Fruit fly (Drosophila melanogaster): ENCODE measurements around the gene Psn.

Psn gene

DNA sequence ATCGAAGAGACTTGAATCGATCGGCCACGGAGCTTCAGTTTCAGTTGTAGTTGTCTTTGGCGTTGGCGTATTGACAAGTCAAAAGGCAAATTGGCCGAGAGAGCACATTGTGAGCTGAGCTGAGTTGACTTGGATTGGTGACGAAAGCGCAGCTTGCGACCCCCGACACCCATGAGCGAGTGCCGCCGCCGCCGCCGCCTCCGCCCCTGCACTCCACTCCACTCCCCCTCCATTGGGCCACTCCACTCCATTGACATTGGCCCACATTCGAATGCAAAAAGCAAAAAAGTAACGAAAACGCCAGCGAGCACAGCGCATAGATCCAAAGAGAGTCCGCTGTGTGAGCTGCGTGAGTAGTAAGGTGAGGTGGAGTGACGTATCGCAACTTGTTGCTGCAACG, 34.5 kb upstream of the Psn start:
- TF ChIP-seq HLH106 (tag; optimal IDR thresholded peaks at IDR 0.05) (no peak), jim (GFP tag; optimal IDR thresholded peaks at IDR 0.05) (no peak), Vsx2 (GFP tag; optimal IDR thresholded peaks at IDR 0.05; ENCODE audit: partially characterized antibody) (no peak), Hr83 (GFP tag; optimal IDR thresholded peaks at IDR 0.05; ENCODE audit: poor library complexity, severe bottlenecking) (no peak), OdsH (GFP tag; optimal IDR thresholded peaks at IDR 0.05) (no peak), Mio (GFP tag; optimal IDR thresholded peaks at IDR 0.05) (no peak), pan (optimal IDR thresholded peaks at IDR 0.05) (no peak), dl (GFP tag; optimal IDR thresholded peaks at IDR 0.05; ENCODE audit: insufficient read depth in 1 of 2, partially characterized antibody in 2 of 2) (no peak)

DNA sequence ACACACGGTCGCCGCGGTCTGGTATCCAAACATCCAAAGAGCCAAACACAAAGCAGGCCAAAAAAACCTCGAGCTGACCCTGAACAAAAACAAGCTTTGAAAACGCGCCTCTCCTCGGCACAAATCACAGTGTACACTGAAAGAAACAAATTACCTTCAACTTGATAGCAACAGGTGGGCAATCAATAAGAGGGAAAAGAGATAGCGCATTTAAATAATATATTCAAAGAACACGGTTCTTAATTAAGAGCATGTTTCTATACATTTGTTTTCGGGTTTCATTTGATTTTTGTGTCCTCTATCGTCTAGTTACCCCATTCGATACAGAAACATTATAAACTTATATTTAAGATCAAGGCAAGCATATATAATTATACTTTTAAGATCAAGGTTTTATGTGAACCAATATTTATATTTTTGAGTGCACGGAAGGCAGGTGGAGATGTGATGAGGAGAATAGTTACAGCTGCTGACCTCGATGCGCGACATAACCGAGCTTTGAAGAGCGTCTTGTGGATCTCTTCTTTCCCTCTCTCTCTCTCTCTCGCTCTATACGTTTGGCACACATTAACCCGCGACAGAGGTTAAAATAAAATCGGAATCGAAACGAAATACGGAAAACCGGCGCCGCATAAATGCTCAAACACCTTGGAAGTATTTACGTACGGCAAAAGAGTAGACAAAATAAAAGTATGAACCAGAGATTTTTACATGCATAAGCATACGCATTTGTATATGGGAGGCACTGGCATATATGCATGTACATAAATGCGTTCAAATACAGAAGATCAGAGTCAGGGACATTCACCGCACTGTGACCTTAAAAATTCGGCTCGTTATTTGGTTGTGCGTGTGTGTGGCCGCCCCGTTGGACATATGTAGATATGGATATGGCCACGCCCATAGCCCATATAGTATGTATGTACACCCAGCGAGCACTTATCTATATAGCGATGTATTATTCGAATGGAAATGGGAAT, 33.7 kb upstream of the Psn start:
- TF ChIP-seq tai (GFP tag; optimal IDR thresholded peaks at IDR 0.05) (no peak), foxo (GFP tag; optimal IDR thresholded peaks at IDR 0.05) (peak in 1 of 2 experiments; percentile 79), sv (GFP tag; optimal IDR thresholded peaks at IDR 0.05) (peak; percentile 82), dmrt93B (GFP tag; optimal IDR thresholded peaks at IDR 0.05) (peak; percentile 21), usp (GFP tag; optimal IDR thresholded peaks at IDR 0.05) (no peak), Vsx2 (GFP tag; optimal IDR thresholded peaks at IDR 0.05; ENCODE audit: partially characterized antibody) (no peak), OdsH (GFP tag; optimal IDR thresholded peaks at IDR 0.05) (peak; percentile 66), sage (GFP tag; optimal IDR thresholded peaks at IDR 0.05) (peak; percentile 19), pan (optimal IDR thresholded peaks at IDR 0.05) (no peak), dsf (GFP tag; optimal IDR thresholded peaks at IDR 0.05; ENCODE audit: borderline replicate concordance) (no peak), Dfd (GFP tag; optimal IDR thresholded peaks at IDR 0.05) (no peak), N (GFP tag; optimal IDR thresholded peaks at IDR 0.05) (no peak), woc (GFP tag; optimal IDR thresholded peaks at IDR 0.05) (peak; percentile 55), fru (GFP tag; optimal IDR thresholded peaks at IDR 0.05) (peak; percentile 69), rgr (GFP tag; optimal IDR thresholded peaks at IDR 0.05) (peak; percentile 75), Hr78 (GFP tag; optimal IDR thresholded peaks at IDR 0.05) (no peak), psq (GFP tag; optimal IDR thresholded peaks at IDR 0.05) (peak; percentile 59), ey (GFP tag; optimal IDR thresholded peaks at IDR 0.05) (peak; percentile 72), jim (GFP tag; optimal IDR thresholded peaks at IDR 0.05) (no peak), Mio (GFP tag; optimal IDR thresholded peaks at IDR 0.05) (no peak), Dif (GFP tag; optimal IDR thresholded peaks at IDR 0.05; ENCODE audit: partially characterized antibody) (peak; percentile 14), Hr83 (GFP tag; optimal IDR thresholded peaks at IDR 0.05; ENCODE audit: poor library complexity, severe bottlenecking) (no peak), CG32264 (GFP tag; optimal IDR thresholded peaks at IDR 0.05) (no peak), h (GFP tag; optimal IDR thresholded peaks at IDR 0.05) (peak; percentile 76), Sp1 (GFP tag; optimal IDR thresholded peaks at IDR 0.05) (peak; percentile 60), Jra (GFP tag; optimal IDR thresholded peaks at IDR 0.05) (peak; percentile 17), Abd-B (GFP tag; optimal IDR thresholded peaks at IDR 0.05) (no peak), HLH106 (tag; optimal IDR thresholded peaks at IDR 0.05) (peak; percentile 59), CrebA (GFP tag; optimal IDR thresholded peaks at IDR 0.05; ENCODE audit: borderline replicate concordance) (no peak), Rel (GFP tag; optimal IDR thresholded peaks at IDR 0.05) (no peak), Rel (tag; optimal IDR thresholded peaks at IDR 0.05) (no peak), GATAd (GFP tag; optimal IDR thresholded peaks at IDR 0.05) (no peak), br (GFP tag; optimal IDR thresholded peaks at IDR 0.05) (peak; percentile 69), Myc (optimal IDR thresholded peaks at IDR 0.05) (no peak), brk (GFP tag; optimal IDR thresholded peaks at IDR 0.05) (peak; percentile 64), CG9705 (GFP tag; optimal IDR thresholded peaks at IDR 0.05) (peak; percentile 6), dl (GFP tag; optimal IDR thresholded peaks at IDR 0.05; ENCODE audit: insufficient read depth in 1 of 2, partially characterized antibody in 2 of 2) (no peak), lola (GFP tag; optimal IDR thresholded peaks at IDR 0.05) (no peak), Hnf4 (GFP tag; optimal IDR thresholded peaks at IDR 0.05) (peak; percentile 25)

Measured in whole organism, wandering third instar larva.